Worm (Caenorhabditis elegans) whole organism, early embryonic: Measurements from ENCODE around the gene fbxa-171.
"Not testable (repeated sequence)": the region's sequence is repeated elsewhere in the genome, so short reads cannot be mapped to it uniquely, and the experiment has no call there.

Experiments used
- B0310.2 ChIP-seq: sonication (generic microtip); optimal IDR thresholded peaks from 2 replicates; lab custom pipeline; 2016; ENCODE audit warnings: mild to moderate bottlenecking, missing genetic modification characterization, missing compliant biosample characterization
- F13C5.2 ChIP-seq: sonication (generic microtip); optimal IDR thresholded peaks from 2 replicates; lab custom pipeline; 2017; ENCODE audit warnings: mild to moderate bottlenecking, missing genetic modification characterization, inconsistent platforms, missing compliant biosample characterization
- aly-1 ChIP-seq: sonication (generic microtip); optimal IDR thresholded peaks from 2 replicates; lab custom pipeline; 2016; ENCODE audit warnings: missing genetic modification characterization, missing compliant biosample characterization
- ama-1 ChIP-seq: fragments of 150-350 bp; optimal IDR thresholded peaks from 2 replicates; lab custom pipeline; 2014
- ceh-13 ChIP-seq: fragments of 200-800 bp; sonication (Bioruptor generic); optimal IDR thresholded peaks from 2 replicates; lab custom pipeline; 2018; ENCODE audit warnings: mild to moderate bottlenecking, missing genetic modification characterization, missing compliant biosample characterization
- ceh-36 ChIP-seq: sonication (generic microtip); optimal IDR thresholded peaks from 2 replicates; lab custom pipeline; 2016; ENCODE audit warnings: missing genetic modification characterization, inconsistent platforms, missing compliant biosample characterization
- ets-7 ChIP-seq: sonication (generic microtip); optimal IDR thresholded peaks from 2 replicates; lab custom pipeline; 2016; ENCODE audit warnings: missing genotype, missing genetic modification characterization, missing compliant biosample characterization
- flt-1 ChIP-seq: fragments of 200-800 bp; sonication (Bioruptor generic); IDR thresholded peaks from 2 replicates; pipeline ENCODE4 v1.3.6; 2022; ENCODE audit warnings: missing genetic modification characterization, missing compliant biosample characterization
- hmbx-1 ChIP-seq: sonication (generic microtip); optimal IDR thresholded peaks from 2 replicates; lab custom pipeline; 2016; ENCODE audit warnings: mild to moderate bottlenecking, missing genetic modification characterization, missing compliant biosample characterization
- hmg-4 ChIP-seq: fragments of 200-800 bp; sonication (Bioruptor generic); optimal IDR thresholded peaks from 2 replicates; lab custom pipeline; 2018; ENCODE audit warnings: mild to moderate bottlenecking, missing genetic modification characterization, missing compliant biosample characterization
- hnd-1 ChIP-seq: sonication (generic microtip); optimal IDR thresholded peaks from 2 replicates; lab custom pipeline; 2016; ENCODE audit warnings: missing genetic modification characterization, missing compliant biosample characterization
- pes-1 ChIP-seq: fragments of 200-800 bp; sonication (Bioruptor generic); IDR thresholded peaks from 2 replicates; pipeline ENCODE4 v1.3.6; 2022; ENCODE audit warnings: missing genetic modification reagents, missing genetic modification characterization, missing compliant biosample characterization
- scrt-1 ChIP-seq: fragments of 200-800 bp; sonication (Bioruptor generic); IDR thresholded peaks from 2 replicates; pipeline ENCODE4 v1.3.6; 2022; ENCODE audit warnings: missing genetic modification characterization, missing compliant biosample characterization
- sea-1 ChIP-seq: fragments of 200-800 bp; sonication (Bioruptor generic); conservative IDR thresholded peaks from 2 replicates; pipeline ENCODE4 v1.3.6; 2022; ENCODE audit warnings: missing genetic modification characterization, missing compliant biosample characterization
- tbx-11 ChIP-seq: fragments of 200-800 bp; sonication (Bioruptor generic); IDR thresholded peaks from 2 replicates; pipeline ENCODE4 v1.3.6; 2022; ENCODE audit warnings: missing genetic modification characterization, missing compliant biosample characterization
- tbx-37 ChIP-seq: fragments of 200-800 bp; sonication (Bioruptor generic); conservative IDR thresholded peaks from 2 replicates; pipeline ENCODE4 v1.3.6; 2022; ENCODE audit warnings: missing genetic modification reagents, missing genetic modification characterization, missing compliant biosample characterization
- tra-4 ChIP-seq: sonication (generic microtip); optimal IDR thresholded peaks from 2 replicates; lab custom pipeline; 2017; ENCODE audit warnings: missing genetic modification characterization, missing compliant biosample characterization

Gene fbxa-171

ce11 chrV:17565903-17566302 lies at the start of gene fbxa-171:
fbxa-171 (minus strand) TSS chrV:17566003.
- TF ChIP-seq tbx-11 (GFP tag; lab: Robert Waterston, UW) (no peak), pes-1 (GFP tag; lab: Robert Waterston, UW) (no peak), aly-1 (tag; lab: Kevin White, UChicago) (no peak), F13C5.2 (tag; lab: Kevin White, UChicago) (no peak), B0310.2 (tag; lab: Kevin White, UChicago) (no peak), ceh-13 (GFP tag; lab: Kevin White, UChicago) (no peak), ceh-36 (tag; lab: Kevin White, UChicago) (no peak), ama-1 (lab: Kevin White, UChicago) (no peak), scrt-1 (GFP tag; lab: Robert Waterston, UW) (no peak), tra-4 (tag; lab: Kevin White, UChicago) (no peak), hmbx-1 (tag; lab: Kevin White, UChicago) (no peak), tbx-37 (no peak), sea-1 (no peak), hnd-1 (tag; lab: Kevin White, UChicago) (no peak), flt-1 (no peak), hmg-4 (GFP tag; lab: Kevin White, UChicago) (no peak), ets-7 (tag; lab: Kevin White, UChicago) (no peak)

- TF ChIP-seq pes-1 (GFP tag; lab: Robert Waterston, UW) = no peak
- TF ChIP-seq ceh-36 (tag; lab: Kevin White, UChicago) = no peak
- TF ChIP-seq aly-1 (tag; lab: Kevin White, UChicago) = no peak
- no peak for TF ChIP-seq scrt-1 (GFP tag; lab: Robert Waterston, UW)
- no peak for TF ChIP-seq sea-1
- no peak for TF ChIP-seq B0310.2 (tag; lab: Kevin White, UChicago)
- no peak for TF ChIP-seq hnd-1 (tag; lab: Kevin White, UChicago)
- TF ChIP-seq hmbx-1 (tag; lab: Kevin White, UChicago) = no peak
- no peak for TF ChIP-seq F13C5.2 (tag; lab: Kevin White, UChicago)
- no peak for TF ChIP-seq ceh-13 (GFP tag; lab: Kevin White, UChicago)
- TF ChIP-seq tbx-11 (GFP tag; lab: Robert Waterston, UW) = no peak
Measured at ce11 chrV:17614251-17614650, 48.4 kb upstream of the fbxa-171 start, which contains the start of gene Y6G8.14. Y6G8.14 (minus strand) TSS chrV:17614351.

ce11 chrV:17610503-17610902 lies 44.7 kb upstream of the fbxa-171 start, which contains the start of gene Y6G8.15:
Y6G8.15 (minus strand) TSS chrV:17610603.
- not testable (repeated sequence) for TF ChIP-seq pes-1 (GFP tag; lab: Robert Waterston, UW); scrt-1 (GFP tag; lab: Robert Waterston, UW); tra-4 (tag; lab: Kevin White, UChicago)

ce11 chrV:17607797-17608196 lies 42.0 kb upstream of the fbxa-171 start, which contains the start of gene srz-91:
srz-91 (plus strand) TSS chrV:17608097.
- TF ChIP-seq F13C5.2 (tag; lab: Kevin White, UChicago) = no peak
- TF ChIP-seq ets-7 (tag; lab: Kevin White, UChicago) = no peak
- TF ChIP-seq hmg-4 (GFP tag; lab: Kevin White, UChicago) = no peak
- no peak for TF ChIP-seq ama-1 (lab: Kevin White, UChicago)
- TF ChIP-seq tbx-11 (GFP tag; lab: Robert Waterston, UW) = no peak
- TF ChIP-seq sea-1 = no peak
- no peak for TF ChIP-seq ceh-36 (tag; lab: Kevin White, UChicago)
- no peak for TF ChIP-seq flt-1
- TF ChIP-seq ceh-13 (GFP tag; lab: Kevin White, UChicago) = no peak
- TF ChIP-seq hmbx-1 (tag; lab: Kevin White, UChicago) = no peak
- TF ChIP-seq pes-1 (GFP tag; lab: Robert Waterston, UW) = no peak
- no peak for TF ChIP-seq scrt-1 (GFP tag; lab: Robert Waterston, UW)
- TF ChIP-seq B0310.2 (tag; lab: Kevin White, UChicago) = no peak
- no peak for TF ChIP-seq aly-1 (tag; lab: Kevin White, UChicago)
- TF ChIP-seq tbx-37 = no peak

ce11 chrV:17606050-17606449 lies 40.2 kb upstream of the fbxa-171 start, which contains the start of gene Y6G8.16:
Y6G8.16 (plus strand) TSS chrV:17606350.
- TF ChIP-seq scrt-1 (GFP tag; lab: Robert Waterston, UW); tbx-11 (GFP tag; lab: Robert Waterston, UW); flt-1: not testable (repeated sequence)

ce11 chrV:17601520-17601919 lies 35.7 kb upstream of the fbxa-171 start, which contains the start of gene ztf-25:
ztf-25 (plus strand) TSS chrV:17601820.
- TF ChIP-seq B0310.2 (tag; lab: Kevin White, UChicago) = no peak
- no peak for TF ChIP-seq flt-1
- TF ChIP-seq ceh-13 (GFP tag; lab: Kevin White, UChicago) = no peak
- no peak for TF ChIP-seq ceh-36 (tag; lab: Kevin White, UChicago)
- no peak for TF ChIP-seq ama-1 (lab: Kevin White, UChicago)
- no peak for TF ChIP-seq aly-1 (tag; lab: Kevin White, UChicago)
- no peak for TF ChIP-seq pes-1 (GFP tag; lab: Robert Waterston, UW)
- TF ChIP-seq hmbx-1 (tag; lab: Kevin White, UChicago) = no peak
- no peak for TF ChIP-seq ets-7 (tag; lab: Kevin White, UChicago)
- no peak for TF ChIP-seq scrt-1 (GFP tag; lab: Robert Waterston, UW)
- no peak for TF ChIP-seq F13C5.2 (tag; lab: Kevin White, UChicago)
- no peak for TF ChIP-seq tbx-11 (GFP tag; lab: Robert Waterston, UW)
- no peak for TF ChIP-seq hmg-4 (GFP tag; lab: Kevin White, UChicago)
- TF ChIP-seq hnd-1 (tag; lab: Kevin White, UChicago) = no peak

- no peak for TF ChIP-seq pes-1 (GFP tag; lab: Robert Waterston, UW)
- no peak for TF ChIP-seq tbx-11 (GFP tag; lab: Robert Waterston, UW)
- TF ChIP-seq ceh-36 (tag; lab: Kevin White, UChicago) = no peak
- no peak for TF ChIP-seq ets-7 (tag; lab: Kevin White, UChicago)
- no peak for TF ChIP-seq B0310.2 (tag; lab: Kevin White, UChicago)
- TF ChIP-seq hnd-1 (tag; lab: Kevin White, UChicago) = no peak
- no peak for TF ChIP-seq ceh-13 (GFP tag; lab: Kevin White, UChicago)
- TF ChIP-seq sea-1 = no peak
- TF ChIP-seq tbx-37 = no peak
- no peak for TF ChIP-seq ama-1 (lab: Kevin White, UChicago)
- TF ChIP-seq hmbx-1 (tag; lab: Kevin White, UChicago) = no peak
- no peak for TF ChIP-seq tra-4 (tag; lab: Kevin White, UChicago)
- no peak for TF ChIP-seq hmg-4 (GFP tag; lab: Kevin White, UChicago)
- no peak for TF ChIP-seq aly-1 (tag; lab: Kevin White, UChicago)
- TF ChIP-seq F13C5.2 (tag; lab: Kevin White, UChicago) = no peak
- no peak for TF ChIP-seq scrt-1 (GFP tag; lab: Robert Waterston, UW)
Measured at ce11 chrV:17598810-17599209, 33.0 kb upstream of the fbxa-171 start, which contains the start of gene Y6G8.2. Y6G8.2 (minus strand) TSS chrV:17598956.
